Worm (Caenorhabditis elegans): ENCODE data around the gene cnc-5.

DNA sequence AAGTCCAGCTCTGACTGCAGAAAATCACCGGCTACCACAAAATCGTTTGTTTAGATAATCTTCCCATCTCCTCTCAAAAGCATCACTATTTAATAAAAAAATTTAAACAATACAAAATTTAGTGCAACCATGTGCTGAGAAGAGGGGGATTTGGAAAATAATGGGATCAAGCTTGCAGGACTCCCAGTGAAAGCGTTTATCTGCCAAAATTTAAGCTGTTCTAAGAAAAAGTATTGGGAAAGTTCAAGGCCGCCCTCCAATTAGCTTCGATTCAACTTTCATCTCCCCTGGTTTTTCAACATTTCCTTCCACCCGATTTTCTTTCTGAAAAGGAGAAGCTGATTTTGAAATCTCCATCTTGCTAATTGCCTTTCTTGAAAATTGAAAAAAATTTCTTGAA lies 37.1 kb upstream of the cnc-5 start:
- TF ChIP-seq ztf-11 (tag; optimal IDR thresholded peaks at IDR 0.05): no peak
- TF ChIP-seq madf-5 (GFP tag; IDR thresholded peaks at IDR 0.05): no peak
- TF ChIP-seq nhr-237 (tag; optimal IDR thresholded peaks at IDR 0.05): no peak
- no peak for TF ChIP-seq aly-2 (tag; optimal IDR thresholded peaks at IDR 0.05)
- no peak for TF ChIP-seq nhr-102 (tag; optimal IDR thresholded peaks at IDR 0.05)
- no peak for TF ChIP-seq dmd-8 (GFP tag; IDR thresholded peaks at IDR 0.05)
- TF ChIP-seq gei-8 (GFP tag; optimal IDR thresholded peaks at IDR 0.05): no peak
- no peak for TF ChIP-seq ama-1 (optimal IDR thresholded peaks at IDR 0.05)

Data from whole organism, L4 larva.